Worm (Caenorhabditis elegans) whole organism, L4 larva: Measurements from ENCODE around the gene H04D03.2.

Experiments used
- F49E8.2 ChIP-seq: sonication (generic microtip); optimal IDR thresholded peaks from 2 replicates; lab custom pipeline; 2016; ENCODE audit warnings: missing compliant biosample characterization, mild to moderate bottlenecking, missing genetic modification characterization, borderline replicate concordance
- ama-1 ChIP-seq: fragments of 150-350 bp; optimal IDR thresholded peaks from 2 replicates; lab custom pipeline; 2014; ENCODE audit warnings: inconsistent platforms, mixed read lengths
- daf-12 ChIP-seq: fragments of 150-350 bp; optimal IDR thresholded peaks from 2 replicates; lab custom pipeline; 2014; ENCODE audit warnings: missing biosample characterization, missing genetic modification reagents, missing genetic modification characterization
- gei-8 ChIP-seq: fragments of 200-800 bp; sonication (Bioruptor generic); optimal IDR thresholded peaks from 2 replicates; lab custom pipeline; 2018; ENCODE audit warnings: mild to moderate bottlenecking, missing genetic modification characterization, missing compliant biosample characterization
- nhr-77 ChIP-seq: fragments of 150-350 bp; optimal IDR thresholded peaks from 2 replicates; lab custom pipeline; 2014; ENCODE audit warnings: missing biosample characterization, missing genetic modification characterization
- pqm-1 ChIP-seq: sonication (generic microtip); optimal IDR thresholded peaks from 2 replicates; lab custom pipeline; 2017; ENCODE audit warnings: missing biosample characterization, missing genetic modification characterization
- skn-1 ChIP-seq: fragments of 150-350 bp; optimal IDR thresholded peaks from 2 replicates; lab custom pipeline; 2014; ENCODE audit warnings: missing biosample characterization, missing genetic modification characterization
- snpc-4 ChIP-seq: fragments of 150-350 bp; optimal IDR thresholded peaks from 2 replicates; lab custom pipeline; 2014; ENCODE audit warnings: missing biosample characterization, missing genetic modification characterization
- unc-130 ChIP-seq: sonication (generic microtip); optimal IDR thresholded peaks from 2 replicates; lab custom pipeline; 2016; ENCODE audit warnings: missing genetic modification reagents, missing genetic modification characterization, missing compliant biosample characterization
- vab-7 ChIP-seq: fragments of 200-800 bp; sonication (Bioruptor generic); IDR thresholded peaks from 2 replicates; pipeline ENCODE4 v1.3.6; 2022; ENCODE audit warnings: missing genetic modification reagents, missing genetic modification characterization, missing compliant biosample characterization
- zag-1 ChIP-seq: fragments of 150-350 bp; optimal IDR thresholded peaks from 2 replicates; lab custom pipeline; 2014; ENCODE audit warnings: missing biosample characterization, missing genetic modification characterization

DNA sequence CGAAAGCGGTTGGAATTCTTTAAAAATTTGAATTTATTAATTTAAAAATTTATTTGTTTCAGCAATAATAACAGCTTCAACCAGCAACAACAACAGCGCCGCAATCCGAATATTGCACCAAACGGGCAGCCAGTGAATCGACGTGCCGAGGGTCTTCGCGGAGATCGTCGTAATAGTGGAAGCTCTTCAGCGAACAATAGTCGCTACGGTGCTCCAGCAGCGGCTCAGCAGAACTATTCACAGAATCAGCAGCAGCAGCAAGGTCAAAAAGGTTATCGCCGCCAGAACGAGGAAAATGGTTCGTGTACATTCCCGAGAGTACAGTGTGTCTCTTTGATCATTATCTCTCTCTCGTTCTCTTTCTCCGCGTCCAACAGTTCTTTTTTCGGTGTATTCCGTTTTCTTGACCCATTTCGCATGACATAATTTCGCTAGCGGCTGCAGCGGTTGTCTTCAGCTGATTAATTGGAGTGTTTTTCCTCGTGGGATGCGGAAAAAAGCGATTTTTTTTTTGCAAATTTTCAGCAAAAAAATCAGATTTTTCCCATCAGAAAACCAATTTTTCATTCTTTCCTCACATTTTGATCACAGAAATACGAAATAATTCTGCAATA, 20.8 kb upstream of the H04D03.2 start:
- TF ChIP-seq ama-1 (lab: Kevin White, UChicago) (no peak), F49E8.2 (no peak), zag-1 (no peak), unc-130 (no peak), nhr-77 (tag; lab: Kevin White, UChicago) (no peak), vab-7 (no peak), pqm-1 (tag; lab: Kevin White, UChicago) (no peak), daf-12 (tag; lab: Kevin White, UChicago) (no peak), gei-8 (GFP tag; lab: Kevin White, UChicago) (no peak), skn-1 (tag; lab: Kevin White, UChicago) (no peak), snpc-4 (tag; lab: Kevin White, UChicago) (no peak)
